Fruit fly (Drosophila melanogaster): ENCODE results near the gene Crz.

The Crz gene

DNA sequence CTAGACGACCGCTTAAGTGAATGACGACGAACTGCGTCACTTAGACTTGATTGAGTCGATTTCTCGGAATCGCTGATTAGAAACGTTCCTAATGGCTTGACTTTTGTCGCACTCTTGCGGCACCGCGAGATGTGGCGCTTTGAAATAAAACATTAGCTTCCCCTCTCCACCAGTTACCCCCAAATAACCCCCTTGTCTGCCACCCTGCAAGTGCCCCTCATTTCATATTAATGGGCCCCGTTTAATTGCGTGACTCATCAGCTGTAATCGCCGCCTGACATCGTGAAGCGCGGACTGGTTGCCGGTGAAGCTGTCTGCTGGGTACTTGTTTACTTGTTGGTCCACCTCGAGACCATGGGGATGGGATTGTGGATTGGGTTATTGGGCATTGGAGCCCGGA is 49.5 kb downstream of the Crz start:
- no peak for TF ChIP-seq N (GFP tag; optimal IDR thresholded peaks at IDR 0.05)
- TF ChIP-seq Vsx2 (GFP tag; optimal IDR thresholded peaks at IDR 0.05; ENCODE audit: partially characterized antibody) = no peak
- TF ChIP-seq Hnf4 (GFP tag; optimal IDR thresholded peaks at IDR 0.05) = no peak
- no peak for TF ChIP-seq Mio (GFP tag; optimal IDR thresholded peaks at IDR 0.05)
- TF ChIP-seq jim (GFP tag; optimal IDR thresholded peaks at IDR 0.05) = no peak
- TF ChIP-seq Hr83 (GFP tag; optimal IDR thresholded peaks at IDR 0.05; ENCODE audit: poor library complexity, severe bottlenecking) = no peak
- no peak for TF ChIP-seq Rel (GFP tag; optimal IDR thresholded peaks at IDR 0.05)
- TF ChIP-seq Rel (tag; optimal IDR thresholded peaks at IDR 0.05) = no peak
- TF ChIP-seq sage (GFP tag; optimal IDR thresholded peaks at IDR 0.05) = no peak
- no peak for TF ChIP-seq Dfd (GFP tag; optimal IDR thresholded peaks at IDR 0.05)

Data from whole organism, wandering third instar larva.